Worm (Caenorhabditis elegans): ENCODE measurements around the gene R05C11.4.
A peak's percentile ranks its signal among the peaks of the same experiment; 100 is the strongest.
"Not testable (repeated sequence)": the region's sequence is repeated elsewhere in the genome, so short reads cannot be mapped to it uniquely, and the experiment has no call there.

R05C11.4 gene

ce11 chrIV:2051195-2051594 lies at the start of gene R05C11.4:
Gene R05C11.4, plus strand, starts transcription at chrIV:2051495.
- not testable (repeated sequence) for TF ChIP-seq sptf-2 (GFP tag; optimal IDR thresholded peaks at IDR 0.05); C17E4.6 (GFP tag; IDR thresholded peaks at IDR 0.05); ztf-22 (GFP tag; optimal IDR thresholded peaks at IDR 0.05)

- TF ChIP-seq sea-2 (GFP tag; IDR thresholded peaks at IDR 0.05) = no peak
- no peak for TF ChIP-seq mel-28 (tag; optimal IDR thresholded peaks at IDR 0.05; ENCODE audit: borderline replicate concordance)
- no peak for TF ChIP-seq snpc-1.1 (tag; optimal IDR thresholded peaks at IDR 0.05; ENCODE audit: insufficient read depth)
- no peak for TF ChIP-seq atf-7 (tag; optimal IDR thresholded peaks at IDR 0.05)
Observed at ce11 chrIV:2002290-2002689, 49.0 kb upstream of the R05C11.4 start.

- TF ChIP-seq pbrm-1 (GFP tag; IDR thresholded peaks at IDR 0.05) (no peak), atf-7 (tag; optimal IDR thresholded peaks at IDR 0.05) (no peak), hsf-1 (GFP tag; IDR thresholded peaks at IDR 0.05) (no peak), nhr-179 (tag; optimal IDR thresholded peaks at IDR 0.05) (no peak), gei-17 (GFP tag; optimal IDR thresholded peaks at IDR 0.05) (no peak), dox-1 (GFP tag; IDR thresholded peaks at IDR 0.05) (no peak), lin-54 (GFP tag; optimal IDR thresholded peaks at IDR 0.05) (peak; percentile 21), nfya-2 (GFP tag; IDR thresholded peaks at IDR 0.05) (no peak), rec-8 (tag; optimal IDR thresholded peaks at IDR 0.05) (peak in 1 of 2 experiments; percentile 22), ceh-40 (GFP tag; IDR thresholded peaks at IDR 0.05) (no peak), nhr-120 (GFP tag; IDR thresholded peaks at IDR 0.05) (no peak), C06A6.2 (GFP tag; conservative IDR thresholded peaks at IDR 0.05) (no peak), somi-1 (GFP tag; optimal IDR thresholded peaks at IDR 0.05) (no peak), xnd-1 (tag; optimal IDR thresholded peaks at IDR 0.05) (no peak), F23B12.7 (tag; optimal IDR thresholded peaks at IDR 0.05; ENCODE audit: insufficient read depth) (no peak), snpc-1.3 (tag; optimal IDR thresholded peaks at IDR 0.05; ENCODE audit: insufficient read depth) (no peak), cebp-1 (GFP tag; IDR thresholded peaks at IDR 0.05) (no peak), cebp-1 (tag; optimal IDR thresholded peaks at IDR 0.05) (peak; percentile 26), him-1 (tag; optimal IDR thresholded peaks at IDR 0.05) (peak; percentile 100), B0336.3 (GFP tag; IDR thresholded peaks at IDR 0.05) (peak; percentile 66), lir-1 (GFP tag; conservative IDR thresholded peaks at IDR 0.05) (no peak), hlh-12 (tag; optimal IDR thresholded peaks at IDR 0.05) (no peak), zim-3 (tag; optimal IDR thresholded peaks at IDR 0.05) (no peak), madf-8 (GFP tag; conservative IDR thresholded peaks at IDR 0.05) (0 out of 2 replicates have a peak, but pooled peaks have one; percentile 12), madf-6 (GFP tag; IDR thresholded peaks at IDR 0.05) (peak; percentile 39), B0261.1 (tag; optimal IDR thresholded peaks at IDR 0.05) (no peak), lsl-1 (GFP tag; optimal IDR thresholded peaks at IDR 0.05) (peak; percentile 15), mcd-1 (GFP tag; IDR thresholded peaks at IDR 0.05) (no peak), sdz-38 (tag; optimal IDR thresholded peaks at IDR 0.05) (no peak), Y95B8A.8 (GFP tag; IDR thresholded peaks at IDR 0.05) (0 out of 2 replicates have a peak, but pooled peaks have one; percentile 31), F49E8.2 (tag; optimal IDR thresholded peaks at IDR 0.05; ENCODE audit: insufficient read depth) (no peak), Y53G8AR.9 (GFP tag; conservative IDR thresholded peaks at IDR 0.05) (no peak), F33H1.4 (GFP tag; IDR thresholded peaks at IDR 0.05) (peak; percentile 20; the same call in 1 of the 2 replicates), B0035.1 (tag; optimal IDR thresholded peaks at IDR 0.05) (no peak), pha-4 (tag; optimal IDR thresholded peaks at IDR 0.05) (no peak), let-526 (GFP tag; IDR thresholded peaks at IDR 0.05) (no peak), ztf-22 (GFP tag; optimal IDR thresholded peaks at IDR 0.05) (no peak), dpl-1 (GFP tag; optimal IDR thresholded peaks at IDR 0.05) (no peak), bed-1 (GFP tag; IDR thresholded peaks at IDR 0.05) (no peak), D2030.7 (GFP tag; IDR thresholded peaks at IDR 0.05) (no peak), sptf-2 (GFP tag; optimal IDR thresholded peaks at IDR 0.05) (no peak)
Observed at ce11 chrIV:2008920-2009319, 42.4 kb upstream of the R05C11.4 start.
